Fruit fly (Drosophila melanogaster): ENCODE measurements around the gene ZIPIC.

The ZIPIC gene

dm6 chr3R:30005332-30005979 lies 31.2 kb downstream of the ZIPIC start:
- TF ChIP-seq Hnf4 (GFP tag; optimal IDR thresholded peaks at IDR 0.05), result no peak
- TF ChIP-seq foxo (GFP tag; optimal IDR thresholded peaks at IDR 0.05), result peak in 1 of 2 experiments; percentile 2

dm6 chr3R:30004648-30005047 lies 32.0 kb downstream of the ZIPIC start, which contains the start of the genes Nlp and Nph:
Gene Nlp, plus strand, starts transcription at chr3R:30004785.
Gene Nph, minus strand, starts transcription at chr3R:30004861.
- TF ChIP-seq Myc (optimal IDR thresholded peaks at IDR 0.05) (peak; percentile 76), rgr (GFP tag; optimal IDR thresholded peaks at IDR 0.05) (peak; percentile 50), foxo (GFP tag; optimal IDR thresholded peaks at IDR 0.05) (peak in 1 of 2 experiments; percentile 18), Sp1 (GFP tag; optimal IDR thresholded peaks at IDR 0.05) (peak; percentile 37), Mio (GFP tag; optimal IDR thresholded peaks at IDR 0.05) (no peak), Dif (GFP tag; optimal IDR thresholded peaks at IDR 0.05; ENCODE audit: partially characterized antibody) (no peak), h (GFP tag; optimal IDR thresholded peaks at IDR 0.05) (peak; percentile 54), tai (GFP tag; optimal IDR thresholded peaks at IDR 0.05) (no peak), Vsx2 (GFP tag; optimal IDR thresholded peaks at IDR 0.05; ENCODE audit: partially characterized antibody) (no peak), dsf (GFP tag; optimal IDR thresholded peaks at IDR 0.05; ENCODE audit: borderline replicate concordance) (no peak), fru (GFP tag; optimal IDR thresholded peaks at IDR 0.05) (no peak), jim (GFP tag; optimal IDR thresholded peaks at IDR 0.05) (no peak), brk (GFP tag; optimal IDR thresholded peaks at IDR 0.05) (no peak), HLH106 (tag; optimal IDR thresholded peaks at IDR 0.05) (peak; percentile 29), pan (optimal IDR thresholded peaks at IDR 0.05) (no peak), psq (GFP tag; optimal IDR thresholded peaks at IDR 0.05) (peak; percentile 25), Hnf4 (GFP tag; optimal IDR thresholded peaks at IDR 0.05) (no peak), dmrt93B (GFP tag; optimal IDR thresholded peaks at IDR 0.05) (no peak), woc (GFP tag; optimal IDR thresholded peaks at IDR 0.05) (no peak), dl (GFP tag; optimal IDR thresholded peaks at IDR 0.05; ENCODE audit: insufficient read depth in 1 of 2, partially characterized antibody in 2 of 2) (no peak), br (GFP tag; optimal IDR thresholded peaks at IDR 0.05) (peak; percentile 39), CG32264 (GFP tag; optimal IDR thresholded peaks at IDR 0.05) (no peak), Hr78 (GFP tag; optimal IDR thresholded peaks at IDR 0.05) (no peak), Rel (GFP tag; optimal IDR thresholded peaks at IDR 0.05) (no peak), Rel (tag; optimal IDR thresholded peaks at IDR 0.05) (peak; percentile 36), OdsH (GFP tag; optimal IDR thresholded peaks at IDR 0.05) (peak; percentile 0), GATAd (GFP tag; optimal IDR thresholded peaks at IDR 0.05) (no peak), CG9705 (GFP tag; optimal IDR thresholded peaks at IDR 0.05) (no peak), Abd-B (GFP tag; optimal IDR thresholded peaks at IDR 0.05) (no peak)

- TF ChIP-seq fru (GFP tag; optimal IDR thresholded peaks at IDR 0.05) (no peak), ey (GFP tag; optimal IDR thresholded peaks at IDR 0.05) (no peak), sv (GFP tag; optimal IDR thresholded peaks at IDR 0.05) (no peak)
These were observed 36.4 kb downstream of the ZIPIC start, which contains the start of gene Tace for dm6 chr3R:30000286-30000685. Gene Tace, plus strand, starts transcription at chr3R:30000530.

dm6 chr3R:29999495-29999894 lies 37.2 kb downstream of the ZIPIC start, which contains the start of gene CG34298:
Gene CG34298, plus strand, starts transcription at chr3R:29999795.
- TF ChIP-seq Myc (optimal IDR thresholded peaks at IDR 0.05) (no peak), sage (GFP tag; optimal IDR thresholded peaks at IDR 0.05) (no peak), brk (GFP tag; optimal IDR thresholded peaks at IDR 0.05) (no peak), Vsx2 (GFP tag; optimal IDR thresholded peaks at IDR 0.05; ENCODE audit: partially characterized antibody) (no peak), OdsH (GFP tag; optimal IDR thresholded peaks at IDR 0.05) (no peak), rgr (GFP tag; optimal IDR thresholded peaks at IDR 0.05) (no peak), Abd-B (GFP tag; optimal IDR thresholded peaks at IDR 0.05) (no peak), jim (GFP tag; optimal IDR thresholded peaks at IDR 0.05) (no peak), ey (GFP tag; optimal IDR thresholded peaks at IDR 0.05) (no peak), foxo (GFP tag; optimal IDR thresholded peaks at IDR 0.05) (no peak), CrebA (GFP tag; optimal IDR thresholded peaks at IDR 0.05; ENCODE audit: borderline replicate concordance) (no peak), pan (optimal IDR thresholded peaks at IDR 0.05) (no peak), h (GFP tag; optimal IDR thresholded peaks at IDR 0.05) (no peak), CG9705 (GFP tag; optimal IDR thresholded peaks at IDR 0.05) (no peak), Hnf4 (GFP tag; optimal IDR thresholded peaks at IDR 0.05) (no peak), Sp1 (GFP tag; optimal IDR thresholded peaks at IDR 0.05) (no peak), Dfd (GFP tag; optimal IDR thresholded peaks at IDR 0.05) (no peak), usp (GFP tag; optimal IDR thresholded peaks at IDR 0.05) (no peak), br (GFP tag; optimal IDR thresholded peaks at IDR 0.05) (no peak), HLH106 (tag; optimal IDR thresholded peaks at IDR 0.05) (no peak)

All from whole organism, wandering third instar larva.